Fruit fly (Drosophila melanogaster): ENCODE measurements around the gene RpS19b.
A peak's percentile ranks its signal among the peaks of the same experiment; 100 is the strongest.

Gene RpS19b

dm6 chr3R:23964913-23965718, 31.8 kb upstream of the RpS19b start (continued):
- TF ChIP-seq CG1832 (GFP tag; optimal IDR thresholded peaks at IDR 0.05): peak; percentile 56

- TF ChIP-seq pb (GFP tag; optimal IDR thresholded peaks at IDR 0.05) (peak; percentile 43), Scr (GFP tag; IDR thresholded peaks at IDR 0.05; ENCODE audit: partially characterized antibody) (0 out of 2 replicates have a peak, but pooled peaks have one; percentile 14), CG15601 (tag; optimal IDR thresholded peaks at IDR 0.05) (no peak), CG8478 (optimal IDR thresholded peaks at IDR 0.05) (peak; percentile 83), nom (GFP tag; optimal IDR thresholded peaks at IDR 0.05) (peak; percentile 61), Rfx (GFP tag; IDR thresholded peaks at IDR 0.05) (0 out of 2 replicates have a peak, but pooled peaks have one; percentile 9), pzg (GFP tag; optimal IDR thresholded peaks at IDR 0.05) (peak; percentile 43), Fer3 (tag; optimal IDR thresholded peaks at IDR 0.05) (no peak), Dp (GFP tag; optimal IDR thresholded peaks at IDR 0.05) (peak; percentile 28), Drgx (GFP tag; IDR thresholded peaks at IDR 0.05) (0 out of 2 replicates have a peak, but pooled peaks have one; percentile 14), YL-1 (GFP tag; optimal IDR thresholded peaks at IDR 0.05) (peak; percentile 23), Trl (optimal IDR thresholded peaks at IDR 0.05) (peak; percentile 71 to 76), Trl (GFP tag; optimal IDR thresholded peaks at IDR 0.05) (peak; percentile 13), Hand (GFP tag; optimal IDR thresholded peaks at IDR 0.05) (peak; percentile 64), CTCF (GFP tag; optimal IDR thresholded peaks at IDR 0.05) (peak; percentile 31), zfh1 (GFP tag; IDR thresholded peaks at IDR 0.05) (0 out of 3 replicates have a peak, but pooled peaks have one; percentile 37), CG3163 (GFP tag; optimal IDR thresholded peaks at IDR 0.05) (no peak), CG32767 (GFP tag; IDR thresholded peaks at IDR 0.05) (peak; percentile 71; the same call in 1 of the 2 replicates), fd64A (GFP tag; optimal IDR thresholded peaks at IDR 0.05) (no peak), kni (GFP tag; optimal IDR thresholded peaks at IDR 0.05) (no peak), Hr51 (GFP tag; optimal IDR thresholded peaks at IDR 0.05) (no peak), Med (GFP tag) (peak; percentile 79), hkb (optimal IDR thresholded peaks at IDR 0.05) (no peak), hkb (GFP tag; IDR thresholded peaks at IDR 0.05) (0 out of 2 replicates have a peak, but pooled peaks have one; percentile 26), CG32532 (GFP tag; IDR thresholded peaks at IDR 0.05) (peak; percentile 57; the same call in 1 of the 2 replicates), Aef1 (GFP tag; IDR thresholded peaks at IDR 0.05) (peak; percentile 41; the same call in 1 of the 3 replicates), Dref (GFP tag; IDR thresholded peaks at IDR 0.05) (no peak), CG16813 (GFP tag; IDR thresholded peaks at IDR 0.05; ENCODE audit: partially characterized antibody) (0 out of 3 replicates have a peak, but pooled peaks have one; percentile 21), CG12391 (tag; optimal IDR thresholded peaks at IDR 0.05) (no peak), CG12769 (tag; optimal IDR thresholded peaks at IDR 0.05) (peak; percentile 76), CG7839 (tag; optimal IDR thresholded peaks at IDR 0.05) (no peak), Dbx (GFP tag; IDR thresholded peaks at IDR 0.05) (0 out of 3 replicates have a peak, but pooled peaks have one; percentile 23), sim (GFP tag; IDR thresholded peaks at IDR 0.05) (0 out of 2 replicates have a peak, but pooled peaks have one; percentile 27), CG12071 (GFP tag; optimal IDR thresholded peaks at IDR 0.05) (peak; percentile 63), gcm2 (GFP tag; optimal IDR thresholded peaks at IDR 0.05) (no peak), Optix (GFP tag; IDR thresholded peaks at IDR 0.05) (no peak), CG6813 (GFP tag; optimal IDR thresholded peaks at IDR 0.05) (peak; percentile 11), nerfin-1 (tag; optimal IDR thresholded peaks at IDR 0.05) (peak; percentile 44), CG7556 (GFP tag; optimal IDR thresholded peaks at IDR 0.05) (no peak), CG10431 (GFP tag; optimal IDR thresholded peaks at IDR 0.05) (no peak), toy (GFP tag; IDR thresholded peaks at IDR 0.05) (0 out of 2 replicates have a peak, but pooled peaks have one; percentile 32), Bgb (GFP tag; IDR thresholded peaks at IDR 0.05; ENCODE audit: partially characterized antibody) (peak; percentile 30; the same call in 1 of the 2 replicates), chm (GFP tag; IDR thresholded peaks at IDR 0.05) (peak; percentile 61; the same call in 1 of the 2 replicates), E2f2 (GFP tag; IDR thresholded peaks at IDR 0.05) (0 out of 2 replicates have a peak, but pooled peaks have one; percentile 33), dmrt99B (tag; optimal IDR thresholded peaks at IDR 0.05) (peak; percentile 7), CG7271 (tag; optimal IDR thresholded peaks at IDR 0.05) (no peak)
Measured at dm6 chr3R:23962781-23963222, 29.5 kb upstream of the RpS19b start, which contains the start of gene CG31140. TSS of gene CG31140 (plus strand) at chr3R:23963180.
